Fruit fly (Drosophila melanogaster) whole organism, embryonic: ENCODE measurements around the gene Oatp30B.

Experiments
- Abd-B ChIP-seq: fragments of 200-800 bp; sonication (Bioruptor generic); optimal IDR thresholded peaks from 2 replicates; lab custom pipeline; 2018; ENCODE audit warnings: missing biosample characterization, mild to moderate bottlenecking, missing genetic modification characterization, moderate library complexity
- Ada2b ChIP-seq: fragments of 200-800 bp; sonication (Bioruptor generic); IDR thresholded peaks from 2 replicates; pipeline ENCODE4 v1.3.6; 2022; ENCODE audit warnings: missing biosample characterization, missing genetic modification characterization
- B-H1 ChIP-seq: fragments of 200-800 bp; sonication (Bioruptor generic); IDR thresholded peaks from 3 replicates; pipeline ENCODE4 v1.3.6; 2022; ENCODE audit warnings: missing biosample characterization, missing genetic modification characterization
- CG10267 ChIP-seq: fragments of 200-800 bp; sonication (Bioruptor generic); optimal IDR thresholded peaks from 2 replicates; lab custom pipeline; 2018; ENCODE audit warnings: missing biosample characterization, mild to moderate bottlenecking, missing genetic modification characterization, moderate library complexity
- CG10543 ChIP-seq: fragments of 200-800 bp; sonication (Bioruptor generic); optimal IDR thresholded peaks from 3 replicates; lab custom pipeline; 2017; ENCODE audit warnings: missing biosample characterization, mild to moderate bottlenecking, missing genetic modification characterization, moderate library complexity
- CG11085 ChIP-seq: fragments of 200-800 bp; sonication (Bioruptor generic); IDR thresholded peaks from 2 replicates; pipeline ENCODE4 v1.3.6; 2022; ENCODE audit warnings: missing biosample characterization, missing genetic modification characterization
- CG12104 ChIP-seq: fragments of 200-800 bp; sonication (Bioruptor generic); optimal IDR thresholded peaks from 3 replicates; lab custom pipeline; 2016; ENCODE audit warnings: missing biosample characterization, missing genetic modification characterization
- CG12744 ChIP-seq: fragments of 200-800 bp; sonication (Bioruptor generic); optimal IDR thresholded peaks from 2 replicates; lab custom pipeline; 2016; ENCODE audit warnings: missing biosample characterization, missing genetic modification characterization
- CG12942 ChIP-seq: fragments of 200-800 bp; sonication (Bioruptor generic); optimal IDR thresholded peaks from 3 replicates; lab custom pipeline; 2016; ENCODE audit warnings: missing biosample characterization, missing genetic modification characterization
- CG17328 ChIP-seq: fragments of 200-800 bp; sonication (Bioruptor generic); IDR thresholded peaks from 2 replicates; pipeline ENCODE4 v1.3.6; 2022; ENCODE audit warnings: missing biosample characterization, missing genetic modification characterization
- CG17568 ChIP-seq: fragments of 200-800 bp; sonication (Bioruptor generic); optimal IDR thresholded peaks from 2 replicates; lab custom pipeline; 2018; ENCODE audit warnings: missing biosample characterization, mild to moderate bottlenecking, missing genetic modification characterization, moderate library complexity
- CG18011 ChIP-seq: fragments of 200-800 bp; sonication (Bioruptor generic); optimal IDR thresholded peaks from 2 replicates; lab custom pipeline; 2017; ENCODE audit warnings: missing biosample characterization, missing genetic modification characterization, mild to moderate bottlenecking, moderate library complexity, missing genotype
- CG3065 ChIP-seq: fragments of 200-800 bp; sonication (Bioruptor generic); optimal IDR thresholded peaks from 2 replicates; lab custom pipeline; 2016; ENCODE audit warnings: missing biosample characterization, missing genetic modification characterization
- CG32532 ChIP-seq: fragments of 200-800 bp; sonication (Bioruptor generic); IDR thresholded peaks from 2 replicates; pipeline ENCODE4 v1.3.6; 2022; ENCODE audit warnings: missing biosample characterization, missing genetic modification characterization
- CG33213 ChIP-seq: fragments of 200-800 bp; sonication (Bioruptor generic); optimal IDR thresholded peaks from 3 replicates; lab custom pipeline; 2016; ENCODE audit warnings: missing biosample characterization, missing genetic modification characterization
- CG34224 ChIP-seq: fragments of 200-800 bp; sonication (Bioruptor generic); IDR thresholded peaks from 3 replicates; pipeline ENCODE4 v1.3.6; 2022; ENCODE audit warnings: missing biosample characterization, missing genetic modification characterization; ENCODE audit not compliant: partially characterized antibody
- CG4707 ChIP-seq: fragments of 200-800 bp; sonication (Bioruptor generic); optimal IDR thresholded peaks from 2 replicates; lab custom pipeline; 2018; ENCODE audit warnings: missing biosample characterization, mild to moderate bottlenecking, missing genetic modification characterization, moderate library complexity
- CG5245 ChIP-seq: fragments of 200-800 bp; sonication (Bioruptor generic); optimal IDR thresholded peaks from 3 replicates; lab custom pipeline; 2016; ENCODE audit warnings: missing biosample characterization, missing genetic modification characterization
- CG6254 ChIP-seq: fragments of 200-800 bp; sonication (Bioruptor generic); optimal IDR thresholded peaks from 3 replicates; lab custom pipeline; 2017; ENCODE audit warnings: mild to moderate bottlenecking, missing biosample characterization, missing genetic modification reagents, missing genetic modification characterization
- CG6813 ChIP-seq: fragments of 200-800 bp; sonication (Bioruptor generic); optimal IDR thresholded peaks from 2 replicates; lab custom pipeline; 2017; ENCODE audit warnings: missing biosample characterization, missing genetic modification characterization, mild to moderate bottlenecking, moderate library complexity, missing genetic modification reagents
- CG7928 ChIP-seq: fragments of 200-800 bp; sonication (Bioruptor generic); optimal IDR thresholded peaks from 2 replicates; lab custom pipeline; 2017; ENCODE audit warnings: missing biosample characterization, mild to moderate bottlenecking, missing genetic modification characterization
- CHES-1-like ChIP-seq: fragments of 200-800 bp; sonication (Bioruptor generic); optimal IDR thresholded peaks from 2 replicates; lab custom pipeline; 2016; ENCODE audit warnings: missing biosample characterization, missing genetic modification characterization
- CTCF ChIP-seq: fragments of 200-800 bp; sonication (Bioruptor generic); optimal IDR thresholded peaks from 2 replicates; lab custom pipeline; 2017; ENCODE audit warnings: missing biosample characterization, mild to moderate bottlenecking, missing genetic modification characterization, moderate library complexity
- CkIIα-i1 ChIP-seq: fragments of 200-800 bp; sonication (Bioruptor generic); IDR thresholded peaks from 2 replicates; pipeline ENCODE4 v1.3.6; 2022; ENCODE audit warnings: missing biosample characterization, missing genetic modification characterization
- D19B ChIP-seq: fragments of 200-800 bp; sonication (Bioruptor generic); optimal IDR thresholded peaks from 2 replicates; lab custom pipeline; 2017; ENCODE audit warnings: missing biosample characterization, mild to moderate bottlenecking, missing genetic modification characterization
- Dad ChIP-seq: fragments of 200-800 bp; sonication (Bioruptor generic); optimal IDR thresholded peaks from 3 replicates; lab custom pipeline; 2016; ENCODE audit warnings: missing biosample characterization, missing genetic modification characterization
- Dfd ChIP-seq, 2 experiments: fragments of >200 bp; optimal IDR thresholded peaks; 2 replicates each; lab custom pipeline; 2017; ENCODE audit warnings: missing biosample characterization in 2 of 2, missing genetic modification characterization in 2 of 2
- Ets65A ChIP-seq: fragments of 200-800 bp; sonication (Bioruptor generic); peaks from one replicate; lab custom pipeline; 2016; ENCODE audit warnings: missing biosample characterization, missing genetic modification characterization
- Fer3 ChIP-seq: fragments of 200-800 bp; sonication (Bioruptor generic); optimal IDR thresholded peaks from 2 replicates; lab custom pipeline; 2018; ENCODE audit warnings: missing biosample characterization, mild to moderate bottlenecking, missing genetic modification characterization, moderate library complexity
- HHEX ChIP-seq: fragments of 200-800 bp; sonication (Bioruptor generic); optimal IDR thresholded peaks from 3 replicates; lab custom pipeline; 2017; ENCODE audit warnings: missing biosample characterization, mild to moderate bottlenecking, missing genetic modification characterization, missing genetic modification reagents
- Hr78 ChIP-seq, 2 experiments: fragments of 200-800 bp in 1 of 2; fragments of >200 bp in 1 of 2; sonication (Bioruptor generic) in 1 of 2; optimal IDR thresholded peaks; 2 replicates each; lab custom pipeline; 2017 to 2019; ENCODE audit warnings: missing biosample characterization in 2 of 2, missing genetic modification characterization in 2 of 2, mild to moderate bottlenecking in 1 of 2, moderate library complexity in 1 of 2
- Lhr ChIP-seq: fragments of 200-800 bp; sonication (Bioruptor generic); optimal IDR thresholded peaks from 3 replicates; lab custom pipeline; 2017; ENCODE audit warnings: mild to moderate bottlenecking, missing biosample characterization, missing genetic modification reagents, missing genetic modification characterization
- Mes4 ChIP-seq: fragments of 200-800 bp; sonication (Bioruptor generic); optimal IDR thresholded peaks from 2 replicates; lab custom pipeline; 2016; ENCODE audit warnings: missing biosample characterization, missing genetic modification characterization
- Mrtf ChIP-seq: fragments of 200-800 bp; sonication (Bioruptor generic); IDR thresholded peaks from 3 replicates; pipeline ENCODE4 v1.3.6; 2022; ENCODE audit warnings: missing biosample characterization, missing genetic modification characterization
- Neu2 ChIP-seq: fragments of 200-800 bp; sonication (Bioruptor generic); optimal IDR thresholded peaks from 3 replicates; lab custom pipeline; 2016; ENCODE audit warnings: missing biosample characterization, missing genetic modification characterization, borderline replicate concordance
- Opbp ChIP-seq: fragments of 200-800 bp; sonication (Bioruptor generic); IDR thresholded peaks from 3 replicates; pipeline ENCODE4 v1.3.6; 2022; ENCODE audit warnings: missing biosample characterization, missing genetic modification characterization; ENCODE audit not compliant: partially characterized antibody
- PHDP ChIP-seq: fragments of 200-800 bp; sonication (Bioruptor generic); optimal IDR thresholded peaks from 3 replicates; lab custom pipeline; 2018; ENCODE audit warnings: missing biosample characterization, mild to moderate bottlenecking, missing genetic modification characterization, moderate library complexity
- Sry-β ChIP-seq: fragments of 200-800 bp; sonication (Bioruptor generic); optimal IDR thresholded peaks from 2 replicates; lab custom pipeline; 2018; ENCODE audit warnings: missing biosample characterization, mild to moderate bottlenecking, missing genetic modification characterization, moderate library complexity
- ara ChIP-seq: fragments of 200-800 bp; sonication (Bioruptor generic); IDR thresholded peaks from 2 replicates; pipeline ENCODE4 v1.3.6; 2022; ENCODE audit warnings: missing biosample characterization, missing genetic modification characterization
- bcd ChIP-seq: fragments of 200-800 bp; sonication (Bioruptor generic); optimal IDR thresholded peaks from 2 replicates; lab custom pipeline; 2017; ENCODE audit warnings: missing biosample characterization, mild to moderate bottlenecking, missing genetic modification characterization
- cad ChIP-seq: fragments of >200 bp; optimal IDR thresholded peaks from 2 replicates; lab custom pipeline; 2017; ENCODE audit warnings: missing biosample characterization, missing genetic modification characterization
- danr ChIP-seq: fragments of 200-800 bp; sonication (Bioruptor generic); IDR thresholded peaks from 2 replicates; pipeline ENCODE4 v1.3.6; 2022; ENCODE audit warnings: missing biosample characterization, missing genetic modification characterization
- eyg ChIP-seq: fragments of 200-800 bp; sonication (Bioruptor generic); optimal IDR thresholded peaks from 3 replicates; lab custom pipeline; 2016; ENCODE audit warnings: missing biosample characterization, missing genetic modification characterization
- h ChIP-seq: fragments of >200 bp; optimal IDR thresholded peaks from 2 replicates; lab custom pipeline; 2017
- hb ChIP-seq: fragments of 200-800 bp; sonication (Bioruptor generic); IDR thresholded peaks from 3 replicates; pipeline ENCODE4 v1.3.6; 2022; ENCODE audit warnings: missing biosample characterization, missing genetic modification characterization; ENCODE audit not compliant: partially characterized antibody
- kay ChIP-seq: fragments of 200-800 bp; sonication (Bioruptor generic); optimal IDR thresholded peaks from 2 replicates; lab custom pipeline; 2016; ENCODE audit warnings: missing biosample characterization, missing genetic modification characterization
- lmd ChIP-seq: fragments of 200-800 bp; sonication (Bioruptor generic); IDR thresholded peaks from 2 replicates; pipeline ENCODE4 v1.3.6; 2022; ENCODE audit warnings: missing biosample characterization, missing genetic modification characterization
- mld ChIP-seq: fragments of 200-800 bp; sonication (Bioruptor generic); IDR thresholded peaks from 3 replicates; pipeline ENCODE4 v1.3.6; 2022; ENCODE audit warnings: missing biosample characterization, missing genetic modification characterization; ENCODE audit not compliant: partially characterized antibody
- nmo ChIP-seq: fragments of 200-800 bp; sonication (Bioruptor generic); optimal IDR thresholded peaks from 2 replicates; lab custom pipeline; 2018; ENCODE audit warnings: missing biosample characterization, mild to moderate bottlenecking, missing genetic modification characterization, moderate library complexity
- odd ChIP-seq: fragments of 200-800 bp; sonication (Bioruptor generic); optimal IDR thresholded peaks from 2 replicates; lab custom pipeline; 2017; ENCODE audit warnings: missing biosample characterization, mild to moderate bottlenecking, missing genetic modification characterization
- vnd ChIP-seq: fragments of 200-800 bp; sonication (Bioruptor generic); IDR thresholded peaks from 3 replicates; pipeline ENCODE4 v1.3.6; 2022; ENCODE audit warnings: missing biosample characterization, missing genetic modification characterization; ENCODE audit not compliant: partially characterized antibody

Oatp30B gene

DNA sequence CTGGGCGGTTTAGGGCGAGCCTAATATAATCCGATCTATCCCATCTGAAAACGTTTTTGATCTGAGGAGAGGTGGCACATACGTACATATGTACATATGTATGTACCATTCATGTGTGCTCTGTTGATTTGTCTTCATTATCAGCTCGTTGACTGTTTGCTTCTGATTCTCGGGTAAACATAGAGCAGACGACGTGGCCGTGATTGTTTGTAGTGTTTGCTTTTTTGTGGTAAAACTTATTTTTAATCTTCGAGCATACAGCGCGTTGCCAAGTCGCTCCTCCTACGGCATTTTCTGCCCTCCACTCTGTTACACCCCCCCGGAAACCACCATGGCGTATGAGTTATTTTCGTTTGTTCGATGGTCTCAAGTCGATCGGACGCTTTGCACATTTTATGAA lies 4.7 kb downstream of the Oatp30B start (continued):
- TF ChIP-seq D19B, result peak; percentile 26
- peak; percentile 73 for TF ChIP-seq CG18011 (GFP tag; lab: Kevin White, UChicago)
- peak; percentile 90 for TF ChIP-seq Mes4 (GFP tag; lab: Kevin White, UChicago)
- TF ChIP-seq B-H1 (GFP tag; lab: Robert Waterston, UW), result peak; percentile 59; the same call in 1 of the 3 replicates
- peak; percentile 89 for TF ChIP-seq CG12942 (GFP tag; lab: Kevin White, UChicago)
- TF ChIP-seq Dfd (GFP tag; optimal IDR thresholded peaks at IDR 0.05; lab: Kevin White, UChicago), result no peak
- TF ChIP-seq CG12744, result peak; percentile 90
- peak; percentile 87 for TF ChIP-seq CG3065 (GFP tag; lab: Kevin White, UChicago)
- peak; percentile 90 for TF ChIP-seq CG12104
- peak; percentile 87 for TF ChIP-seq Fer3 (tag; lab: Kevin White, UChicago)
- no peak for TF ChIP-seq Abd-B
- peak; percentile 44; the same call in 1 of the 2 replicates for TF ChIP-seq CG32532 (GFP tag; lab: Robert Waterston, UW)
- peak; percentile 92 for TF ChIP-seq CG33213 (GFP tag; lab: Kevin White, UChicago)
- peak; percentile 40; the same call in 1 of the 2 replicates for TF ChIP-seq lmd (GFP tag; lab: Robert Waterston, UW)
- TF ChIP-seq PHDP, result peak; percentile 90
- peak; percentile 59; the same call in 1 of the 2 replicates for TF ChIP-seq CG11085 (GFP tag; lab: Robert Waterston, UW)
- peak; percentile 75 for TF ChIP-seq CG17328
- peak; percentile 98 for TF ChIP-seq CG6813
- peak; percentile 94 for TF ChIP-seq HHEX (GFP tag; lab: Kevin White, UChicago)
- TF ChIP-seq kay (GFP tag; lab: Kevin White, UChicago), result peak; percentile 80
- TF ChIP-seq CG10267 (tag; lab: Kevin White, UChicago), result peak; percentile 33
- TF ChIP-seq Hr78 (GFP tag; optimal IDR thresholded peaks at IDR 0.05; lab: Kevin White, UChicago), result peak in 1 of 2 experiments; percentile 46
- no peak for TF ChIP-seq hb (GFP tag; lab: Robert Waterston, UW)
- peak; percentile 74; the same call in 2 of the 3 replicates for TF ChIP-seq Mrtf (GFP tag; lab: Robert Waterston, UW)
- TF ChIP-seq Neu2, result no peak
- TF ChIP-seq h (lab: Kevin White, UChicago), result no peak
- TF ChIP-seq Dad (GFP tag; lab: Kevin White, UChicago), result peak; percentile 81
- TF ChIP-seq ara (GFP tag; lab: Robert Waterston, UW), result peak; percentile 90
- peak; percentile 91 for TF ChIP-seq Lhr (GFP tag; lab: Kevin White, UChicago)
- no peak for TF ChIP-seq CG34224 (GFP tag; lab: Robert Waterston, UW)
- TF ChIP-seq Opbp (GFP tag; lab: Robert Waterston, UW), result no peak
- TF ChIP-seq nmo (GFP tag; lab: Kevin White, UChicago), result peak; percentile 32
- peak; percentile 69 for TF ChIP-seq CG5245
- TF ChIP-seq CG10543 (GFP tag; lab: Kevin White, UChicago), result peak; percentile 98
- peak; percentile 83 for TF ChIP-seq bcd
- no peak; the same call in 1 of the 2 replicates for TF ChIP-seq CkIIα-i1
- TF ChIP-seq CG17568 (GFP tag; lab: Kevin White, UChicago), result peak; percentile 95
- TF ChIP-seq Ets65A, result no peak
- TF ChIP-seq vnd (GFP tag; lab: Robert Waterston, UW), result no peak
- no peak for TF ChIP-seq mld (GFP tag; lab: Robert Waterston, UW)
- peak; percentile 91 for TF ChIP-seq eyg (GFP tag; lab: Kevin White, UChicago)
- TF ChIP-seq danr (GFP tag; lab: Robert Waterston, UW), result peak; percentile 50; the same call in 1 of the 2 replicates
- peak; percentile 96 for TF ChIP-seq odd (GFP tag; lab: Kevin White, UChicago)
- TF ChIP-seq CG6254 (GFP tag; lab: Kevin White, UChicago), result peak; percentile 91
- TF ChIP-seq Ada2b, result peak; percentile 36; the same call in 1 of the 2 replicates
- peak; percentile 90 for TF ChIP-seq CHES-1-like
- peak; percentile 89 for TF ChIP-seq CG4707 (GFP tag; lab: Kevin White, UChicago)
- peak; percentile 64 for TF ChIP-seq CG7928 (GFP tag; lab: Kevin White, UChicago)
- TF ChIP-seq CTCF (GFP tag; lab: Kevin White, UChicago), result peak; percentile 50
- peak; percentile 70 for TF ChIP-seq Sry-β (GFP tag; lab: Kevin White, UChicago)
- no peak for TF ChIP-seq cad
